In genomic region chrX:9554346-9554808, dm6 we compare ENCODE assay signal across 1 fruit fly cellular context.
TF ChIP-seq lines count a peak whose summit lies in the region.

TSS of gene RpS28b (plus strand) at chrX:9554623.

TF ChIP-seq in whole organism, embryonic, 481 proteins besides CTCF, POLR2A, EP300 and RAD21 (continued from another document):
- TF ChIP-seq CG30403 (GFP tag; optimal IDR thresholded peaks at IDR 0.05; lab: Kevin White, UChicago), result peak; percentile 37
- TF ChIP-seq shn (GFP tag; optimal IDR thresholded peaks at IDR 0.05; lab: Kevin White, UChicago), result peak; percentile 84
- peak; percentile 74 for TF ChIP-seq CG8765 (GFP tag; IDR thresholded peaks at IDR 0.05; lab: Robert Waterston, UW)
- peak; percentile 87 for TF ChIP-seq Nf-YA (GFP tag; IDR thresholded peaks at IDR 0.05; lab: Robert Waterston, UW)
- TF ChIP-seq CG9215 (GFP tag; IDR thresholded peaks at IDR 0.05; lab: Robert Waterston, UW), result peak; percentile 73
- peak; percentile 72 for TF ChIP-seq Oli (tag; optimal IDR thresholded peaks at IDR 0.05; lab: Kevin White, UChicago)
- peak; percentile 7 for TF ChIP-seq pnt (GFP tag; optimal IDR thresholded peaks at IDR 0.05; lab: Kevin White, UChicago)
- TF ChIP-seq CG5245 (GFP tag; optimal IDR thresholded peaks at IDR 0.05; lab: Kevin White, UChicago), result peak; percentile 78
- peak; percentile 73 for TF ChIP-seq ftz-f1 (GFP tag; optimal IDR thresholded peaks at IDR 0.05; lab: Kevin White, UChicago)
- peak; percentile 85 for TF ChIP-seq cas (GFP tag; IDR thresholded peaks at IDR 0.05; lab: Robert Waterston, UW)
- TF ChIP-seq crc (GFP tag; optimal IDR thresholded peaks at IDR 0.05; lab: Kevin White, UChicago), result peak; percentile 69
- TF ChIP-seq CG1233 (GFP tag; optimal IDR thresholded peaks at IDR 0.05; lab: Kevin White, UChicago), result peak; percentile 94
- peak; percentile 95 for TF ChIP-seq CG17912 (GFP tag; optimal IDR thresholded peaks at IDR 0.05; lab: Kevin White, UChicago)
- no peak for TF ChIP-seq Elba2 (GFP tag; optimal IDR thresholded peaks at IDR 0.05; lab: Kevin White, UChicago)
- TF ChIP-seq ken (GFP tag; IDR thresholded peaks at IDR 0.05; lab: Robert Waterston, UW), result peak; percentile 94
- TF ChIP-seq Poxn (GFP tag; IDR thresholded peaks at IDR 0.05; lab: Robert Waterston, UW), result peak; percentile 33; the same call in 1 of the 2 replicates
- peak; percentile 86 for TF ChIP-seq Ptx1 (GFP tag; IDR thresholded peaks at IDR 0.05; lab: Robert Waterston, UW)
- peak; percentile 96 for TF ChIP-seq CG11085 (GFP tag; IDR thresholded peaks at IDR 0.05; lab: Robert Waterston, UW)
- TF ChIP-seq ato (GFP tag; IDR thresholded peaks at IDR 0.05; lab: Robert Waterston, UW; ENCODE audit: partially characterized antibody), result peak; percentile 79
- TF ChIP-seq CG18619 (GFP tag; optimal IDR thresholded peaks at IDR 0.05; lab: Kevin White, UChicago), result peak; percentile 94
- TF ChIP-seq CG17385 (GFP tag; optimal IDR thresholded peaks at IDR 0.05; lab: Kevin White, UChicago), result peak; percentile 89
- TF ChIP-seq bab2 (GFP tag; optimal IDR thresholded peaks at IDR 0.05; lab: Kevin White, UChicago), result peak; percentile 72
- TF ChIP-seq Dek (tag; optimal IDR thresholded peaks at IDR 0.05; lab: Kevin White, UChicago), result peak; percentile 76
- TF ChIP-seq CG11456 (GFP tag; IDR thresholded peaks at IDR 0.05; lab: Robert Waterston, UW), result peak; percentile 99
- peak; percentile 85 for TF ChIP-seq CG14014 (GFP tag; IDR thresholded peaks at IDR 0.05; lab: Robert Waterston, UW)
- peak; percentile 37 for TF ChIP-seq sd (tag; optimal IDR thresholded peaks at IDR 0.05; lab: Kevin White, UChicago)
- peak; percentile 88 for TF ChIP-seq dysf (GFP tag; IDR thresholded peaks at IDR 0.05; lab: Robert Waterston, UW)
- no peak for TF ChIP-seq abd-A (tag; optimal IDR thresholded peaks at IDR 0.05; lab: Kevin White, UChicago)
- TF ChIP-seq BEAF-32 (GFP tag; optimal IDR thresholded peaks at IDR 0.05; lab: Kevin White, UChicago), result peak; percentile 85
- peak; percentile 61 for TF ChIP-seq CG32767 (GFP tag; IDR thresholded peaks at IDR 0.05; lab: Robert Waterston, UW)
- peak; percentile 78 for TF ChIP-seq da (GFP tag; optimal IDR thresholded peaks at IDR 0.05; lab: Kevin White, UChicago)
- TF ChIP-seq slou (GFP tag; optimal IDR thresholded peaks at IDR 0.05; lab: Kevin White, UChicago), result peak; percentile 82
- peak; percentile 76 for TF ChIP-seq cwo (GFP tag; optimal IDR thresholded peaks at IDR 0.05; lab: Kevin White, UChicago)
- peak; percentile 91 for TF ChIP-seq fd64A (GFP tag; optimal IDR thresholded peaks at IDR 0.05; lab: Kevin White, UChicago)
- 0 out of 2 replicates have a peak, but pooled peaks have one; percentile 30 for TF ChIP-seq Lim3 (GFP tag; IDR thresholded peaks at IDR 0.05; lab: Robert Waterston, UW)
- peak; percentile 90 for TF ChIP-seq CG9932 (GFP tag; IDR thresholded peaks at IDR 0.05; lab: Robert Waterston, UW)
- peak; percentile 88 for TF ChIP-seq C15 (GFP tag; IDR thresholded peaks at IDR 0.05; lab: Robert Waterston, UW)
- peak; percentile 65 for TF ChIP-seq CG12942 (GFP tag; optimal IDR thresholded peaks at IDR 0.05; lab: Kevin White, UChicago)
- peak; percentile 63 for TF ChIP-seq HmgZ (tag; optimal IDR thresholded peaks at IDR 0.05; lab: Kevin White, UChicago)
- no peak for TF ChIP-seq stwl (tag; optimal IDR thresholded peaks at IDR 0.05; lab: Kevin White, UChicago)
